Fruit fly (Drosophila melanogaster) whole organism: Measurements from ENCODE around the gene CG44142.

Experiments
- psq ChIP-seq: fragments of >200 bp; optimal IDR thresholded peaks from 2 replicates; lab custom pipeline; 2017
- usp ChIP-seq: fragments of >200 bp; optimal IDR thresholded peaks from 2 replicates; lab custom pipeline; 2017; ENCODE audit warnings: missing biosample characterization, missing genetic modification characterization, mixed read lengths

- TF ChIP-seq psq (lab: Kevin White, UChicago) = no peak
- no peak for TF ChIP-seq usp (GFP tag; lab: Kevin White, UChicago)
Measured at dm6 chr3R:13338030-13338429, 25.0 kb upstream of the CG44142 start, which contains the start of gene PK2-R1.
